Fruit fly (Drosophila melanogaster) whole organism, embryonic: ENCODE results near the gene Ac13E.
A peak's percentile ranks its signal among the peaks of the same experiment; 100 is the strongest.

ENCODE experiments used
- Asciz ChIP-seq: fragments of 200-800 bp; sonication (Bioruptor generic); optimal IDR thresholded peaks from 2 replicates; lab custom pipeline; 2017; ENCODE audit warnings: missing biosample characterization, mild to moderate bottlenecking, missing genetic modification characterization, missing genetic modification reagents
- Bdp1 ChIP-seq: fragments of 200-800 bp; sonication (Bioruptor generic); optimal IDR thresholded peaks from 3 replicates; lab custom pipeline; 2016; ENCODE audit warnings: missing biosample characterization, missing genetic modification characterization
- CG10147 ChIP-seq: fragments of 200-800 bp; sonication (Bioruptor generic); optimal IDR thresholded peaks from 2 replicates; lab custom pipeline; 2019; ENCODE audit warnings: missing biosample characterization, mild to moderate bottlenecking, missing genetic modification characterization, moderate library complexity
- CG10209 ChIP-seq: fragments of 200-800 bp; sonication (Bioruptor generic); optimal IDR thresholded peaks from 3 replicates; lab custom pipeline; 2017; ENCODE audit warnings: missing biosample characterization, mild to moderate bottlenecking, missing genetic modification characterization, missing genetic modification reagents
- CG14965 ChIP-seq: fragments of 200-800 bp; sonication (Bioruptor generic); optimal IDR thresholded peaks from 2 replicates; lab custom pipeline; 2016; ENCODE audit warnings: missing biosample characterization, missing genetic modification characterization, borderline replicate concordance
- CG18619 ChIP-seq: fragments of 200-800 bp; sonication (Bioruptor generic); optimal IDR thresholded peaks from 3 replicates; lab custom pipeline; 2017; ENCODE audit warnings: missing biosample characterization, mild to moderate bottlenecking, missing genetic modification characterization
- CG30403 ChIP-seq: fragments of 200-800 bp; sonication (Bioruptor generic); optimal IDR thresholded peaks from 3 replicates; lab custom pipeline; 2016; ENCODE audit warnings: missing biosample characterization, missing genetic modification characterization
- CG3065 ChIP-seq: fragments of 200-800 bp; sonication (Bioruptor generic); optimal IDR thresholded peaks from 2 replicates; lab custom pipeline; 2016; ENCODE audit warnings: missing biosample characterization, missing genetic modification characterization
- CG31441 ChIP-seq: fragments of 200-800 bp; sonication (Bioruptor generic); IDR thresholded peaks from 2 replicates; pipeline ENCODE4 v1.3.6; 2022; ENCODE audit warnings: missing biosample characterization, missing genetic modification characterization
- CG3281 ChIP-seq: fragments of 200-800 bp; sonication (Bioruptor generic); optimal IDR thresholded peaks from 3 replicates; lab custom pipeline; 2017; ENCODE audit warnings: missing biosample characterization, mild to moderate bottlenecking, missing genetic modification characterization
- CG33213 ChIP-seq: fragments of 200-800 bp; sonication (Bioruptor generic); optimal IDR thresholded peaks from 3 replicates; lab custom pipeline; 2016; ENCODE audit warnings: missing biosample characterization, missing genetic modification characterization
- CG33557 ChIP-seq: fragments of 200-800 bp; sonication (Bioruptor generic); optimal IDR thresholded peaks from 2 replicates; lab custom pipeline; 2019; ENCODE audit warnings: missing biosample characterization, mild to moderate bottlenecking, missing genetic modification characterization, moderate library complexity
- CG34376 ChIP-seq: fragments of 200-800 bp; sonication (Bioruptor generic); optimal IDR thresholded peaks from 2 replicates; lab custom pipeline; 2018; ENCODE audit warnings: missing biosample characterization, mild to moderate bottlenecking, missing genetic modification characterization
- CG34422 ChIP-seq: fragments of 200-800 bp; sonication (Bioruptor generic); IDR thresholded peaks from 3 replicates; pipeline ENCODE4 v1.3.6; 2022; ENCODE audit warnings: missing biosample characterization, missing genetic modification characterization
- CG6689 ChIP-seq: fragments of 200-800 bp; sonication (Bioruptor generic); IDR thresholded peaks from 2 replicates; pipeline ENCODE4 v1.3.6; 2022; ENCODE audit warnings: missing biosample characterization, missing genetic modification characterization
- CG8388 ChIP-seq: fragments of 200-800 bp; sonication (Bioruptor generic); optimal IDR thresholded peaks from 2 replicates; lab custom pipeline; 2019; ENCODE audit warnings: missing biosample characterization, mild to moderate bottlenecking, missing genetic modification characterization, moderate library complexity
- CG9437 ChIP-seq: fragments of 200-800 bp; sonication (Bioruptor generic); optimal IDR thresholded peaks from 2 replicates; lab custom pipeline; 2018; ENCODE audit warnings: missing biosample characterization, mild to moderate bottlenecking, missing genetic modification characterization
- CG9727 ChIP-seq: fragments of 200-800 bp; sonication (Bioruptor generic); optimal IDR thresholded peaks from 3 replicates; lab custom pipeline; 2017; ENCODE audit warnings: missing biosample characterization, mild to moderate bottlenecking, missing genetic modification characterization
- CG9876 ChIP-seq: fragments of 200-800 bp; sonication (Bioruptor generic); optimal IDR thresholded peaks from 2 replicates; lab custom pipeline; 2016; ENCODE audit warnings: missing biosample characterization, missing genetic modification characterization
- Chrac-16 ChIP-seq: fragments of 200-800 bp; sonication (Bioruptor generic); optimal IDR thresholded peaks from 3 replicates; lab custom pipeline; 2016; ENCODE audit warnings: missing biosample characterization, missing genetic modification characterization
- Deaf1 ChIP-seq: fragments of 200-800 bp; optimal IDR thresholded peaks from 3 replicates; lab custom pipeline; 2019; ENCODE audit warnings: missing biosample characterization, mild to moderate bottlenecking, missing genetic modification characterization, moderate library complexity
- Eip74EF ChIP-seq, 2 experiments: fragments of 200-800 bp in 1 of 2; fragments of >200 bp in 1 of 2; sonication (Bioruptor generic) in 1 of 2; optimal IDR thresholded peaks; 2 replicates each; lab custom pipeline; 2017 to 2019; ENCODE audit warnings: missing biosample characterization in 2 of 2, missing genetic modification characterization in 2 of 2, mild to moderate bottlenecking in 1 of 2, moderate library complexity in 1 of 2
- Fer2 ChIP-seq: fragments of 200-800 bp; sonication (Bioruptor generic); optimal IDR thresholded peaks from 2 replicates; lab custom pipeline; 2018; ENCODE audit warnings: missing biosample characterization, mild to moderate bottlenecking, missing genetic modification characterization, moderate library complexity
- Hmr ChIP-seq: fragments of 200-800 bp; sonication (Bioruptor generic); optimal IDR thresholded peaks from 3 replicates; lab custom pipeline; 2017; ENCODE audit warnings: mild to moderate bottlenecking, missing biosample characterization, missing genetic modification reagents, missing genetic modification characterization
- Hr39 ChIP-seq: fragments of >200 bp; optimal IDR thresholded peaks from 2 replicates; lab custom pipeline; 2017
- Jarid2 ChIP-seq: fragments of 200-800 bp; sonication (Bioruptor generic); optimal IDR thresholded peaks from 3 replicates; lab custom pipeline; 2017; ENCODE audit warnings: mild to moderate bottlenecking, missing biosample characterization, missing genetic modification reagents, missing genetic modification characterization
- Lim3 ChIP-seq: fragments of 200-800 bp; sonication (Bioruptor generic); IDR thresholded peaks from 2 replicates; pipeline ENCODE4 v1.3.6; 2022; ENCODE audit warnings: missing biosample characterization, missing genetic modification characterization
- Nf-YA ChIP-seq: fragments of 200-800 bp; sonication (Bioruptor generic); IDR thresholded peaks from 2 replicates; pipeline ENCODE4 v1.3.6; 2022; ENCODE audit warnings: missing biosample characterization, missing genetic modification characterization
- Ptx1 ChIP-seq: fragments of 200-800 bp; sonication (Bioruptor generic); IDR thresholded peaks from 2 replicates; pipeline ENCODE4 v1.3.6; 2022; ENCODE audit warnings: missing biosample characterization, missing genetic modification characterization
- Xbp1 ChIP-seq: fragments of 200-800 bp; sonication (Bioruptor generic); optimal IDR thresholded peaks from 3 replicates; lab custom pipeline; 2016; ENCODE audit warnings: missing biosample characterization, mild to moderate bottlenecking, missing genetic modification characterization
- Xrp1 ChIP-seq: fragments of 200-800 bp; sonication (Bioruptor generic); IDR thresholded peaks from 2 replicates; pipeline ENCODE4 v1.3.6; 2022; ENCODE audit warnings: missing biosample characterization, missing genetic modification characterization
- abd-A ChIP-seq: fragments of 200-800 bp; sonication (Bioruptor generic); optimal IDR thresholded peaks from 3 replicates; lab custom pipeline; 2019; ENCODE audit warnings: missing biosample characterization, mild to moderate bottlenecking, missing genetic modification characterization, moderate library complexity
- croc ChIP-seq: fragments of 200-800 bp; sonication (Bioruptor generic); conservative IDR thresholded peaks from 3 replicates; pipeline ENCODE4 v1.3.6; 2022; ENCODE audit warnings: missing biosample characterization, missing genetic modification characterization
- dati ChIP-seq: fragments of 200-800 bp; sonication (Bioruptor generic); IDR thresholded peaks from 2 replicates; pipeline ENCODE4 v1.3.6; 2022; ENCODE audit warnings: missing biosample characterization, missing genetic modification characterization
- emc ChIP-seq: fragments of 200-800 bp; sonication (Bioruptor generic); optimal IDR thresholded peaks from 2 replicates; lab custom pipeline; 2016; ENCODE audit warnings: missing biosample characterization, missing genetic modification characterization
- en ChIP-seq: fragments of 200-800 bp; sonication (Bioruptor generic); optimal IDR thresholded peaks from 2 replicates; lab custom pipeline; 2016; ENCODE audit warnings: missing biosample characterization, missing genetic modification characterization
- eyg ChIP-seq: fragments of 200-800 bp; sonication (Bioruptor generic); optimal IDR thresholded peaks from 3 replicates; lab custom pipeline; 2016; ENCODE audit warnings: missing biosample characterization, missing genetic modification characterization
- gcm ChIP-seq: fragments of 200-800 bp; sonication (Bioruptor generic); optimal IDR thresholded peaks from 2 replicates; lab custom pipeline; 2019; ENCODE audit warnings: missing biosample characterization, mild to moderate bottlenecking, missing genetic modification characterization, moderate library complexity
- gro ChIP-seq: fragments of 200-800 bp; sonication (Bioruptor generic); optimal IDR thresholded peaks from 2 replicates; lab custom pipeline; 2016; ENCODE audit warnings: missing biosample characterization, missing genetic modification characterization
- ham ChIP-seq: fragments of 200-800 bp; sonication (Bioruptor generic); IDR thresholded peaks from 2 replicates; pipeline ENCODE4 v1.3.6; 2022; ENCODE audit warnings: missing biosample characterization, missing genetic modification characterization
- ind ChIP-seq: fragments of 200-800 bp; sonication (Bioruptor generic); optimal IDR thresholded peaks from 3 replicates; lab custom pipeline; 2016; ENCODE audit warnings: missing biosample characterization, missing genetic modification characterization
- inv ChIP-seq: fragments of 200-800 bp; sonication (Bioruptor generic); IDR thresholded peaks from 2 replicates; pipeline ENCODE4 v1.3.6; 2022; ENCODE audit warnings: missing biosample characterization, missing genetic modification characterization; ENCODE audit not compliant: partially characterized antibody
- knrl ChIP-seq: fragments of 200-800 bp; sonication (Bioruptor generic); IDR thresholded peaks from 3 replicates; pipeline ENCODE4 v1.3.6; 2022; ENCODE audit warnings: missing biosample characterization, missing genetic modification characterization; ENCODE audit not compliant: partially characterized antibody
- mam ChIP-seq: fragments of 200-800 bp; sonication (Bioruptor generic); optimal IDR thresholded peaks from 3 replicates; lab custom pipeline; 2016; ENCODE audit warnings: missing biosample characterization, missing genetic modification characterization
- onecut ChIP-seq: fragments of 200-800 bp; sonication (Bioruptor generic); IDR thresholded peaks from 2 replicates; pipeline ENCODE4 v1.3.6; 2022; ENCODE audit warnings: missing biosample characterization, missing genetic modification characterization
- pros ChIP-seq: fragments of 200-800 bp; sonication (Bioruptor generic); optimal IDR thresholded peaks from 3 replicates; lab custom pipeline; 2019; ENCODE audit warnings: missing biosample characterization, mild to moderate bottlenecking, missing genetic modification characterization, moderate library complexity
- scrt ChIP-seq: fragments of 200-800 bp; sonication (Bioruptor generic); optimal IDR thresholded peaks from 2 replicates; lab custom pipeline; 2018; ENCODE audit warnings: missing biosample characterization, mild to moderate bottlenecking, missing genetic modification characterization, moderate library complexity
- ttk ChIP-seq: fragments of 200-800 bp; sonication (Bioruptor generic); IDR thresholded peaks from 2 replicates; pipeline ENCODE4 v2.1.2; 2022; ENCODE audit warnings: missing biosample characterization, missing genetic modification characterization
- twi ChIP-seq: fragments of 200-800 bp; optimal IDR thresholded peaks from 2 replicates; lab custom pipeline; 2019; ENCODE audit warnings: missing biosample characterization, mild to moderate bottlenecking, missing genetic modification characterization, moderate library complexity
- unpg ChIP-seq: fragments of 200-800 bp; sonication (Bioruptor generic); optimal IDR thresholded peaks from 3 replicates; lab custom pipeline; 2018; ENCODE audit warnings: missing biosample characterization, mild to moderate bottlenecking, missing genetic modification characterization, moderate library complexity

Ac13E gene

DNA sequence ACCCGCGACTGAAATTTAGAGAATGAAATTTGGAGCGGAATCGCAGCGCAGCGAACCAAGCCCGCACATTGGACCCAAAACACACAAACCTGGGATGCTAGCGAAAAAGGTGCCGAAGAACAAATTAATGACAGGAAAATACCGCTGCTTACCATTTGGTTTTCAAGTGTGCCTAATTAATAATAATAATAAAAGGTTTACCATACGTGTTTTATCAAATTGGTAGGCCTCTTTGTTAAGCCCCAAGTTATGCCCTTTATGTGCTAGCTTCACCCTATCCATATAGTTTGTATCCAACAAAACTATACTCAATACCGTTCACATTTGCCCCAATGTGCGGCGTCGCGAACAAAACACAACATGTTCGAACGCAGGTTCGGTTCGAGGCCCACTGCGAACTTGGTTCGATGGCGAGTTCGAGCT is at the start of gene Ac13E (continued):
- TF ChIP-seq dati (GFP tag; lab: Robert Waterston, UW) (peak; percentile 45; the same call in 1 of the 2 replicates), Chrac-16 (GFP tag; lab: Kevin White, UChicago) (peak; percentile 93), CG33557 (GFP tag; lab: Kevin White, UChicago) (peak; percentile 87), mam (GFP tag; lab: Kevin White, UChicago) (peak; percentile 82), inv (GFP tag; lab: Robert Waterston, UW) (peak; percentile 61), emc (GFP tag; lab: Kevin White, UChicago) (no peak), CG33213 (GFP tag; lab: Kevin White, UChicago) (peak; percentile 54), unpg (GFP tag; lab: Kevin White, UChicago) (peak; percentile 92), CG31441 (peak; percentile 93), scrt (GFP tag; lab: Kevin White, UChicago) (peak; percentile 78), knrl (GFP tag; lab: Robert Waterston, UW) (peak; percentile 68; the same call in 2 of the 3 replicates), ttk (GFP tag; lab: Robert Waterston, UW) (peak; percentile 80), onecut (GFP tag; lab: Robert Waterston, UW) (peak; percentile 80), CG3281 (GFP tag; lab: Kevin White, UChicago) (peak; percentile 93), gro (GFP tag; lab: Kevin White, UChicago) (peak; percentile 83), Lim3 (GFP tag; lab: Robert Waterston, UW) (peak; percentile 37; the same call in 1 of the 2 replicates), croc (peak; percentile 88), ind (GFP tag; lab: Kevin White, UChicago) (peak; percentile 88), abd-A (no peak), CG9727 (GFP tag; lab: Kevin White, UChicago) (peak; percentile 90), CG34422 (GFP tag; lab: Robert Waterston, UW) (peak; percentile 69), CG8388 (peak; percentile 85), CG10209 (peak; percentile 90), ham (GFP tag; lab: Robert Waterston, UW) (peak; percentile 52; the same call in 1 of the 2 replicates), twi (tag; lab: Kevin White, UChicago) (peak; percentile 77), eyg (GFP tag; lab: Kevin White, UChicago) (peak; percentile 18), Bdp1 (GFP tag; lab: Kevin White, UChicago) (peak; percentile 71), Deaf1 (tag; lab: Kevin White, UChicago) (peak; percentile 70), pros (GFP tag; lab: Kevin White, UChicago) (peak; percentile 44), CG30403 (GFP tag; lab: Kevin White, UChicago) (peak; percentile 93), gcm (GFP tag; lab: Kevin White, UChicago) (peak; percentile 80), Eip74EF (GFP tag; optimal IDR thresholded peaks at IDR 0.05; lab: Kevin White, UChicago) (peak in 1 of 2 experiments; percentile 88), Xrp1 (GFP tag; lab: Robert Waterston, UW) (peak; percentile 93), Xbp1 (GFP tag; lab: Kevin White, UChicago) (peak; percentile 89), CG9437 (peak; percentile 79), Nf-YA (peak; percentile 45; the same call in 1 of the 2 replicates), Hmr (GFP tag; lab: Kevin White, UChicago) (peak; percentile 94), CG34376 (peak; percentile 93), Asciz (peak; percentile 69), CG18619 (GFP tag; lab: Kevin White, UChicago) (peak; percentile 91), CG9876 (GFP tag; lab: Kevin White, UChicago) (peak; percentile 28), CG3065 (GFP tag; lab: Kevin White, UChicago) (peak; percentile 61), Hr39 (lab: Kevin White, UChicago) (no peak), en (GFP tag; lab: Kevin White, UChicago) (peak; percentile 10), CG10147 (GFP tag; lab: Kevin White, UChicago) (peak; percentile 81), Jarid2 (peak; percentile 78), CG6689 (GFP tag; lab: Robert Waterston, UW) (peak; percentile 93), Fer2 (tag; lab: Kevin White, UChicago) (peak; percentile 70), Ptx1 (GFP tag; lab: Robert Waterston, UW) (peak; percentile 89), CG14965 (peak; percentile 22)
